Fruit fly (Drosophila melanogaster): ENCODE results near the gene CheA29a.

CheA29a gene

DNA sequence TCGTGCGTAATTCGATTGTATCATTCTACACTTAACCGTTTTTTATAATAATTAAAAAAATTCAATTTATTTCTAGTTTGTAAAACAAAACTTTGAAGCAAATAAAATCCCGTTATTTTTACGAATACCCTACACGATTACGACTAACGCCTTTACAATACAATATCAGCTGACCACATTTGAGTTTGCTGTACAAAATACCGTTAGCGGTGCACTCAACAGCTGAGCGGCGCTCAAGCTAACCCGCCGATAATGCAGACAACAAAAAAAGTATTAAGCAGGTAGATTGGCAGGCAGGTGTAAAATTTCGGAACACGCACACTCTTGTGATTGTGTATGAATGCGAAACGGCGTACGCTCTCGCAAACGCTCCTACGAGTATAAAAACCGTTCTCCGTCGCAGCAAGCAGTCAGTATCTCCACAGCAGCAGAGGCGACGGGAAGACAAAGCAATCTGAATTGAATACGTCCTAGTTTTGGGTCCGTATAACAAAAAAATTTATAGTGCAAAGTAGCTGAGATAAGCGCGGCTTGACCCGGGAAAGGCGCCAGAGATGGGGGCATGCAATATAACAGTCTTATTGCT lies 44.7 kb downstream of the CheA29a start, which contains the start of gene Acer:
Gene Acer (plus strand): TSS at position 210 of the 586 bp plus-strand sequence.
- TF ChIP-seq CG8478 (optimal IDR thresholded peaks at IDR 0.05) (no peak), CTCF (optimal IDR thresholded peaks at IDR 0.05) (no peak)

DNA sequence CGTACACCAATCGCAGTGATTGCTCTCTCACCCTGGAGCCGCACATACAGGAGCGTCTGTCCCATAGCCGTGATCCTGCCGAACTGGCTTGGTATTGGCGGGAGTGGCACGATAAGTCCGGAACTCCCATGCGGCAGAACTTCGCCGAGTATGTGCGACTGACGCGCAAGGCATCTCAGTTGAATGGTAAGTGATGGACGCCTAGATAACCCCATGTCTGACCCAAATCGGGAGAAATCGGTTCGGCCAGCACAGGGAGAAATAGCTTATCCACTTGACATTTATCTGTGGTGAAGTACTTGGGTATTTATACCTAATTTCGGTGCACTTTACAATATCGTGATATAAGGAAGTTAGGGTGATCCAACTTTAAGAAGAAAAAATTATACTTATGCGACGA lies 45.6 kb downstream of the CheA29a start:
- TF ChIP-seq CG8478 (optimal IDR thresholded peaks at IDR 0.05) (no peak), CTCF (optimal IDR thresholded peaks at IDR 0.05) (no peak)

DNA sequence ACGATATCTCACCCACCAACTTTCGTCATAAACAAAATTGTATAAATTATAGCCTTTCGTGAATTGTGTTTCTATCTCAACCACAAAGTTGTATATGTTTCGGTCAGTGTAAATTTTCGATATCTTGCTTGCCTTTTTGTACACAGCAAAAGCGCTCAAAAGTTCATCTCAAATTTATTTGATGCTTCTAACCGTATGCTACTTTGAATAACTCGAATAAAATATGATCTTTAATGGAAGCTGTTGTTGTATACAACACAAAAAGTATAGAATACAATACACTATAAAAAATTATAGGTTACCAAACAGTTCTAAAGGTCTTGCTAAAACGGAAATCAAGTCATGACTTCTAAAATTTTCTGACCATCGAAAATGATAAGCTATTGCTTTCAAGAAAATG lies 47.9 kb downstream of the CheA29a start:
- no peak for TF ChIP-seq CTCF (optimal IDR thresholded peaks at IDR 0.05)
- TF ChIP-seq CG8478 (optimal IDR thresholded peaks at IDR 0.05) = no peak
